Worm (Caenorhabditis elegans) whole organism, mixed stage, embryonic: Measurements from ENCODE around the gene H03G16.7.
A peak's percentile ranks its signal among the peaks of the same experiment; 100 is the strongest.

ENCODE experiments used
- M03D4.4 ChIP-seq: sonication (generic microtip); optimal IDR thresholded peaks from 2 replicates; lab custom pipeline; 2017; ENCODE audit warnings: mild to moderate bottlenecking, missing genetic modification characterization, missing compliant biosample characterization
- bed-3 ChIP-seq: fragments of 200-800 bp; sonication (Bioruptor generic); optimal IDR thresholded peaks from 3 replicates; lab custom pipeline; 2018; ENCODE audit warnings: mild to moderate bottlenecking, missing genetic modification characterization, moderate library complexity, missing compliant biosample characterization
- ceh-39 ChIP-seq: fragments of 150-350 bp; optimal IDR thresholded peaks from 2 replicates; lab custom pipeline; 2014; ENCODE audit warnings: missing biosample characterization, missing genetic modification characterization
- ces-1 ChIP-seq: fragments of 150-350 bp; optimal IDR thresholded peaks from 2 replicates; lab custom pipeline; 2014; ENCODE audit warnings: missing biosample characterization, missing genetic modification reagents, missing genetic modification characterization
- elt-1 ChIP-seq: sonication (generic microtip); optimal IDR thresholded peaks from 2 replicates; lab custom pipeline; 2017; ENCODE audit warnings: missing genetic modification characterization, mild to moderate bottlenecking, missing compliant biosample characterization, antibody characterized with exemption, moderate library complexity, borderline replicate concordance; ENCODE audit not compliant: insufficient read depth
- flh-1 ChIP-seq: fragments of 200-800 bp; sonication (Bioruptor generic); optimal IDR thresholded peaks from 2 replicates; lab custom pipeline; 2018; ENCODE audit warnings: mild to moderate bottlenecking, missing genetic modification characterization, moderate library complexity, missing compliant biosample characterization
- ham-2 ChIP-seq: fragments of 200-800 bp; sonication (Bioruptor generic); optimal IDR thresholded peaks from 2 replicates; lab custom pipeline; 2018; ENCODE audit warnings: mild to moderate bottlenecking, missing genetic modification characterization, missing compliant biosample characterization
- lin-32 ChIP-seq: fragments of 200-800 bp; sonication (Bioruptor generic); optimal IDR thresholded peaks from 2 replicates; lab custom pipeline; 2018; ENCODE audit warnings: mild to moderate bottlenecking, missing genetic modification characterization, missing compliant biosample characterization
- lsy-2 ChIP-seq: fragments of 150-350 bp; optimal IDR thresholded peaks from 2 replicates; lab custom pipeline; 2014; ENCODE audit warnings: missing biosample characterization, missing genetic modification characterization
- mab-5 ChIP-seq: fragments of 150-350 bp; optimal IDR thresholded peaks from 2 replicates; lab custom pipeline; 2014; ENCODE audit warnings: missing biosample characterization, missing genetic modification characterization
- mep-1 ChIP-seq: fragments of 150-350 bp; optimal IDR thresholded peaks from 2 replicates; lab custom pipeline; 2017; ENCODE audit warnings: missing biosample characterization, missing genetic modification reagents, missing genetic modification characterization, inconsistent platforms
- mls-2 ChIP-seq: sonication (generic microtip); optimal IDR thresholded peaks from 2 replicates; lab custom pipeline; 2016; ENCODE audit warnings: mild to moderate bottlenecking, missing genetic modification characterization, moderate library complexity, missing compliant biosample characterization
- nhr-12 ChIP-seq: fragments of 150-350 bp; optimal IDR thresholded peaks from 2 replicates; lab custom pipeline; 2014; ENCODE audit warnings: missing biosample characterization, missing genetic modification characterization
- nhr-2 ChIP-seq: fragments of 150-350 bp; optimal IDR thresholded peaks from 2 replicates; lab custom pipeline; 2014; ENCODE audit warnings: missing biosample characterization, missing genetic modification characterization
- nhr-237 ChIP-seq: fragments of 150-350 bp; optimal IDR thresholded peaks from 2 replicates; lab custom pipeline; 2014; ENCODE audit warnings: missing biosample characterization, missing genetic modification characterization
- nhr-28 ChIP-seq: fragments of 150-350 bp; optimal IDR thresholded peaks from 2 replicates; lab custom pipeline; 2014; ENCODE audit warnings: missing biosample characterization, missing genetic modification characterization
- nhr-76 ChIP-seq: sonication (generic microtip); optimal IDR thresholded peaks from 2 replicates; lab custom pipeline; 2017; ENCODE audit warnings: missing biosample characterization, missing genetic modification characterization
- pha-4 ChIP-seq: fragments of 150-350 bp; optimal IDR thresholded peaks from 2 replicates; lab custom pipeline; 2018; ENCODE audit warnings: missing biosample characterization, missing genetic modification reagents, missing genetic modification characterization
- sem-2 ChIP-seq: fragments of 200-800 bp; sonication (Bioruptor generic); optimal IDR thresholded peaks from 2 replicates; lab custom pipeline; 2018; ENCODE audit warnings: mild to moderate bottlenecking, missing genetic modification characterization, missing compliant biosample characterization
- snpc-4 ChIP-seq: fragments of 150-350 bp; optimal IDR thresholded peaks from 2 replicates; lab custom pipeline; 2014; ENCODE audit warnings: missing biosample characterization, missing genetic modification characterization
- sptf-1 ChIP-seq: sonication (generic microtip); optimal IDR thresholded peaks from 2 replicates; lab custom pipeline; 2017; ENCODE audit warnings: mild to moderate bottlenecking, missing genetic modification characterization, moderate library complexity, missing compliant biosample characterization
- unc-120 ChIP-seq: sonication (generic microtip); optimal IDR thresholded peaks from 2 replicates; lab custom pipeline; 2017; ENCODE audit warnings: missing genetic modification characterization, missing compliant biosample characterization; ENCODE audit not compliant: poor library complexity, severe bottlenecking
- unc-39 ChIP-seq: fragments of 150-350 bp; optimal IDR thresholded peaks from 2 replicates; lab custom pipeline; 2014; ENCODE audit warnings: missing biosample characterization, missing genetic modification characterization
- unc-62 ChIP-seq: fragments of 150-350 bp; optimal IDR thresholded peaks from 2 replicates; lab custom pipeline; 2014; ENCODE audit warnings: missing biosample characterization, missing genetic modification reagents, missing genetic modification characterization
- zip-8 ChIP-seq: fragments of 150-350 bp; optimal IDR thresholded peaks from 2 replicates; lab custom pipeline; 2014; ENCODE audit warnings: missing biosample characterization, missing genetic modification characterization
- ztf-11 ChIP-seq: fragments of 150-350 bp; optimal IDR thresholded peaks from 2 replicates; lab custom pipeline; 2014; ENCODE audit warnings: missing biosample characterization, missing genetic modification characterization

The H03G16.7 gene

ce11 chrX:15094973-15095372 lies 39.2 kb upstream of the H03G16.7 start, which contains the start of gene F09B12.7:
TSS of gene F09B12.7 (minus strand) at chrX:15095073.
- TF ChIP-seq mab-5 (tag; lab: Kevin White, UChicago) = no peak
- TF ChIP-seq unc-62 (GFP tag; lab: Kevin White, UChicago) = no peak
- TF ChIP-seq nhr-2 (tag; lab: Kevin White, UChicago) = no peak
- no peak for TF ChIP-seq ham-2 (GFP tag; lab: Kevin White, UChicago)
- TF ChIP-seq flh-1 (GFP tag; lab: Kevin White, UChicago) = no peak

ce11 chrX:15092775-15093386 lies 37.1 kb upstream of the H03G16.7 start:
- TF ChIP-seq flh-1 (GFP tag; lab: Kevin White, UChicago) (no peak), nhr-76 (no peak), unc-62 (GFP tag; lab: Kevin White, UChicago) (no peak), ztf-11 (tag; lab: Kevin White, UChicago) (no peak), pha-4 (tag; lab: Kevin White, UChicago) (no peak), mls-2 (tag; lab: Kevin White, UChicago) (no peak)

ce11 chrX:15089123-15089522 lies 33.3 kb upstream of the H03G16.7 start, which contains the start of gene flr-4:
TSS of gene flr-4 (plus strand) at chrX:15089397.
- TF ChIP-seq nhr-12 (no peak), zip-8 (no peak), M03D4.4 (no peak), lin-32 (GFP tag; lab: Kevin White, UChicago) (no peak), ztf-11 (tag; lab: Kevin White, UChicago) (no peak), flh-1 (GFP tag; lab: Kevin White, UChicago) (no peak), nhr-28 (no peak), lsy-2 (no peak)

ce11 chrX:15087752-15088151 lies 31.9 kb upstream of the H03G16.7 start:
- TF ChIP-seq unc-120 (tag; lab: Kevin White, UChicago) = no peak
- TF ChIP-seq nhr-237 (tag; lab: Kevin White, UChicago) = no peak
- no peak for TF ChIP-seq unc-62 (GFP tag; lab: Kevin White, UChicago)
- no peak for TF ChIP-seq flh-1 (GFP tag; lab: Kevin White, UChicago)
- no peak for TF ChIP-seq sptf-1 (tag; lab: Kevin White, UChicago)
- no peak for TF ChIP-seq ztf-11 (tag; lab: Kevin White, UChicago)
- no peak for TF ChIP-seq mls-2 (tag; lab: Kevin White, UChicago)
- TF ChIP-seq unc-39 (tag; lab: Kevin White, UChicago) = no peak

- TF ChIP-seq snpc-4 (tag; lab: Kevin White, UChicago) (no peak), bed-3 (GFP tag; lab: Kevin White, UChicago) (no peak), zip-8 (no peak), nhr-237 (tag; lab: Kevin White, UChicago) (no peak), pha-4 (tag; lab: Kevin White, UChicago) (no peak)
- TF ChIP-seq, all 35 proteins: peak for 0
Measured at ce11 chrX:15084395-15084794, 28.6 kb upstream of the H03G16.7 start, which contains the start of gene F09B12.5. TSS of gene F09B12.5 (plus strand) at chrX:15084695.

ce11 chrX:15083795-15084194 lies 28.0 kb upstream of the H03G16.7 start, which contains the start of gene H40L08.1:
TSS of gene H40L08.1 (minus strand) at chrX:15084086.
- no peak for TF ChIP-seq snpc-4 (tag; lab: Kevin White, UChicago)
- TF ChIP-seq mep-1 (tag; lab: Kevin White, UChicago) = peak; percentile 9
- TF ChIP-seq pha-4 (tag; lab: Kevin White, UChicago) = peak; percentile 10
- peak; percentile 15 for TF ChIP-seq elt-1 (tag; lab: Kevin White, UChicago)
- peak; percentile 56 for TF ChIP-seq ces-1 (GFP tag; lab: Kevin White, UChicago)
- peak; percentile 9 for TF ChIP-seq ceh-39
- TF ChIP-seq, all 35 proteins: peak for 5

- no peak for TF ChIP-seq bed-3 (GFP tag; lab: Kevin White, UChicago)
- no peak for TF ChIP-seq zip-8
- TF ChIP-seq M03D4.4 = no peak
- TF ChIP-seq nhr-28 = no peak
- no peak for TF ChIP-seq pha-4 (tag; lab: Kevin White, UChicago)
- no peak for TF ChIP-seq sem-2
- TF ChIP-seq unc-39 (tag; lab: Kevin White, UChicago) = no peak
- no peak for TF ChIP-seq elt-1 (tag; lab: Kevin White, UChicago)
Measured at ce11 chrX:15081486-15081885, 25.7 kb upstream of the H03G16.7 start.
